Worm (Caenorhabditis elegans): ENCODE results near the gene fat-3.
A peak's percentile ranks its signal among the peaks of the same experiment; 100 is the strongest.

Gene fat-3

DNA sequence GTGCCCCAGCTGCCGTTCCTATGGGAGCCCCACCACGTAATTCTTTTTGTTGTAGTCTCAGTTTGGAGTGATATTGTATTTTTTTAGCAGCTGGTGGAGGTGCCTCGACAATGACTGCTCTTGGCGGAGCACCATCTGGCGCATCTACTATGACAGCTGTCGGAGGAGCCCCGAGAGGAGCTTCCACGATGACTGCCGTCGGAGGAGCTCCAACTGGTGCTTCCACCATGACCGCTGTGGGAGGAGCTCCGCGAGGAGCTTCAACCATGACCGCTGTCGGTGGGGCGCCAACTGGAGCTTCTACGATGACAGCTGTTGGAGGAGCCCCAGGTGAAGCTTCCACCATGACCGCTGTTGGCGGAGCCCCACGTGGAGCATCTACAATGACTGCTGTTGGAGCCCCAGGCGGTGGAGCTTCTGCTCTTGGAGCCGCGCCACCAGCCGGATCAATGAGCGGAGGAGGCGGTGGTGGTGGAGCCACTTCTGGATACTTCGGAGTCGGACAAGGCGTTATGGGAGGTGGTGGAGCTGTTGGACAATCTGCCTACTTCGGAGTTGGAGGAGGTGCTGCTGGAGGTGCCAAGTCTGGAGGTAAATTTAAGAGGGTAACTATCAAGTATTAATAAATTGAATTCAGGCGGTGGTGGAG, 50.1 kb downstream of the fat-3 start:
- no peak for TF ChIP-seq ama-1 (optimal IDR thresholded peaks at IDR 0.05)
- peak; percentile 93 for TF ChIP-seq set-16 (GFP tag; IDR thresholded peaks at IDR 0.05)
- TF ChIP-seq unc-39 (tag; optimal IDR thresholded peaks at IDR 0.05): no peak
- TF ChIP-seq spr-3 (GFP tag; optimal IDR thresholded peaks at IDR 0.05): no peak

DNA sequence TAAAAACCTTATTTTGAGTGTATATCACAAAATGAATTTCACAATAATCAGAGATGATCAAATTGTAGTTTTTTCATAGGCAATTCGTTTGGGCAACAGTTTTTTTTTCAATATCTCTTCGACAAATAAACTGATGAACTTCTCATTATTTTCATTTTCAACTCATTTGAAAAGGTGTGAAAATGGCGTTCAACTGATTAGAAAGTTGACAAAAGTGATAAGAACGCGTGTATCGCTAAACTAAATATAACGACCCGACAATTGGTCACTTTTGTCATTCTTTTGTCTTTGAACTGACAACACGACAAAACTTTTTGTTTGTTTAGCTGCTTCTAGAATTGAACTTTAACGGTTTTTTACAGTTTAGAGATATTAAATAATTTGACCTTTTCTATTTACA, 52.1 kb downstream of the fat-3 start:
- TF ChIP-seq pqm-1 (tag; optimal IDR thresholded peaks at IDR 0.05): peak; percentile 47
- no peak for TF ChIP-seq mxl-3 (GFP tag; optimal IDR thresholded peaks at IDR 0.05)
- peak; percentile 30; the same call in 1 of the 2 replicates for TF ChIP-seq dmd-6 (GFP tag; IDR thresholded peaks at IDR 0.05)
- peak; percentile 13 for TF ChIP-seq dve-1 (tag; optimal IDR thresholded peaks at IDR 0.05; ENCODE audit: insufficient read depth)

DNA sequence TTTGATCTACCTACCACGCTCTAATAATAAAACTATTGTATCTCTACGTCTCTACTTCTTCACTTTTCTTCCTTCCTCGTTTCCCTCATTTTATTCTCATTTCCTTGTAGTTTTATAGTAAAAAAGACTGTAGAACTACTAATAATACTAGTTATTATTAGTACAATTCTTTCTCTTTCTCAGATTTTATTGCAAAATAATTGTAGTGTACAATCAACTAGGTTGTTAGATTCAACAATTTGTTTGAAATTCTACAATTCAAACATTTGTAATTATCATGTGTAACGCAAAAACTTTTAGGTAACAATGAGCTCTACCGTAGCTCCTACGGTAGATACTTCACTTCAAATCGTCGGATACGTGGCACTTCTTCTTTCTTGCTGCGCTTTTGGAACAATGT, 52.9 kb downstream of the fat-3 start, which contains the start of gene K07F5.12:
Gene K07F5.12 (plus strand): TSS at position 301 of the 400 bp plus-strand sequence.
- TF ChIP-seq dmd-8 (GFP tag; IDR thresholded peaks at IDR 0.05) (no peak), nhr-77 (tag; optimal IDR thresholded peaks at IDR 0.05) (no peak), cey-2 (tag; optimal IDR thresholded peaks at IDR 0.05; ENCODE audit: borderline replicate concordance, insufficient read depth) (no peak), madf-5 (GFP tag; IDR thresholded peaks at IDR 0.05) (no peak), dmd-9 (GFP tag; IDR thresholded peaks at IDR 0.05) (no peak), egl-43 (GFP tag; IDR thresholded peaks at IDR 0.05) (no peak), skn-1 (tag; optimal IDR thresholded peaks at IDR 0.05) (no peak), aha-1 (tag) (no peak), nhr-10 (tag; optimal IDR thresholded peaks at IDR 0.05) (no peak), T20F7.1 (GFP tag; optimal IDR thresholded peaks at IDR 0.05) (no peak), unc-39 (tag; optimal IDR thresholded peaks at IDR 0.05) (no peak), ama-1 (optimal IDR thresholded peaks at IDR 0.05) (no peak), nhr-237 (tag; optimal IDR thresholded peaks at IDR 0.05) (no peak), rbr-2 (tag; optimal IDR thresholded peaks at IDR 0.05) (no peak), set-16 (GFP tag; IDR thresholded peaks at IDR 0.05) (no peak), ceh-62 (tag; optimal IDR thresholded peaks at IDR 0.05) (no peak), ces-1 (GFP tag; optimal IDR thresholded peaks at IDR 0.05) (no peak), daf-8 (GFP tag; IDR thresholded peaks at IDR 0.05) (no peak)
